Fruit fly (Drosophila melanogaster) whole organism, larva: ENCODE data around the gene hfw.
A peak's percentile ranks its signal among the peaks of the same experiment; 100 is the strongest.

Experiments used
- noc ChIP-seq: fragments of 200-800 bp; sonication (Bioruptor generic); optimal IDR thresholded peaks from 3 replicates; lab custom pipeline; 2019; ENCODE audit warnings: missing biosample characterization, mild to moderate bottlenecking, missing genetic modification characterization, moderate library complexity

The hfw gene

dm6 chrX:1669214-1669613 is at the start of gene hfw, which contains the start of gene CG3740:
Gene hfw (plus strand): TSS chrX:1669570.
Gene CG3740 (minus strand): TSS chrX:1669297.
- peak; percentile 34 for TF ChIP-seq noc

dm6 chrX:1619699-1620309 is 49.6 kb upstream of the hfw start:
- TF ChIP-seq noc, result no peak

dm6 chrX:1621399-1621798 is 48.0 kb upstream of the hfw start:
- TF ChIP-seq noc, result no peak

DNA sequence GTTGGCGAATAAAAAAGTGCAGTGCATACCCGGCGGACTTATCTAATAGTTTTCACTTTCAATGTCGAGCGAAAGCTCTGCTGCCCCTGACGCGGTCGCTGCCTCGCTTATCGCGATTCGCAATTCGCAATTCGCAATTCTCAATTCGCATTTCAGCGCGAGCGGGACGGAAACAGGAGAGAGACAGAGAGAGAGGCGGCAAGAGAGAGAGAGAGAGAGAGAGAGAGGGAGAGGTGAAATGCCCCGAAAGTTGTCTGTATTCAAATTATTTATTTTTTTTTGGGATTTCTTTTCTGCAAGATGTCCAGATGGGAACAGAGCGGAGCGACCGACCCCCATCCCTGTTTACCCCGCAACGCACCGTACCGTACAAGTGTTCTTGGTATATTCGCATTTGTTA is 46.2 kb upstream of the hfw start:
- no peak for TF ChIP-seq noc

DNA sequence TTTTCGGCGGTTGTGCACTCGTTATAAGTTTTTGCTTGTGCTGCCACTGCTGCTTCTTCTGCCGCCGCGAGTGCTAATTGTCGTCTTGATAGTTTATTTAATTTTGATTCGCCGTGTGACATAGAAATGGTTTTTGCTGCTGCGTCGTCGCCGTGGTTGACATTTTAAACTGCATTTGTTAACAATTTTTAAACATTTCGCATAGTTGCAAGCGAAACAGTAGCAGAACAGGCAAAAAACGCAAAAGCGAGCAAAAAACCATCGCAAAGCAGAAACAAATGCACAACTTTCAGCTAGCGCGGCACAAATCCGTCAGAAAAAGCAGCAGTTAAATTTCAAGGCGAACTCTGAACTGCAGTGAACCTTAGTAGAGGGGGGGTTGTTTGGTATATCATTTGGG is 45.7 kb upstream of the hfw start:
- no peak for TF ChIP-seq noc

- TF ChIP-seq noc, result no peak
Observed at dm6 chrX:1625142-1625541, 44.2 kb upstream of the hfw start.

DNA sequence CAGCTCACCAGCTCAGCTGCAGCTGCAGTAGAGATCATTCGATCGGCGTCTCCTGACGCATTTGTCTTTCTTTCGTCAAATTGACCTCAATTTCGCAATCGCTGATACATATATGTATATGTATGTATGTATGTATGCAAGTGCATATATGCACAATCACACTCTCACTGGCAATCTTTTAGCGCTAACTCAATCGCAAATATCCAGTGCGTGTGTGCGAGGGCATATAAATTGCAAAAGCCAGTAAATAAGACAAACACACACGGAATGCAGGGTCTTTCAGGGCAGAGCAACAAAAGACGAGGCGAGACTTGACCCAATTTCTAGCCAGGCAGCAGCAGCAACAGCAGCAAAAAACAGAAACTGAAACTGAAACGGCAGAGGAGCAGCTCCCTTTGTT is 41.8 kb upstream of the hfw start:
- TF ChIP-seq noc, result no peak

DNA sequence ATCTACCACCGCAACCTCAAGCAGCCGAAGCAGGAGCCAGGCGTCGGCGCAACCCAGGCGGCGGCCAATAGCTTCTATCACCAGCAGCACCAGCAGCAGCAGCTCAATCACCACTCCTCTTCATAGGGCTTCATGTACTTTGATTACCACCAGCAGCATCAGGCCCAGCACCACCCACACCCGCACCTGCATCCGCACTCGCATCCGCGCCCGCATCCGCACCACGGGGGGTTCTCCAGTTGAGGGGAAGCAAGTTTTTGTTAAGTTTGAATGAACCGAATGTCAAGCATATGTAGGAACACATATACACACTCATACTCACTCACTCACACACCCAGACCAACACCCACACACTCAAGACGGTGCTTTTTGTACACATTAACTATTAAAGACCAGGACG is 25.7 kb upstream of the hfw start:
- no peak for TF ChIP-seq noc

DNA sequence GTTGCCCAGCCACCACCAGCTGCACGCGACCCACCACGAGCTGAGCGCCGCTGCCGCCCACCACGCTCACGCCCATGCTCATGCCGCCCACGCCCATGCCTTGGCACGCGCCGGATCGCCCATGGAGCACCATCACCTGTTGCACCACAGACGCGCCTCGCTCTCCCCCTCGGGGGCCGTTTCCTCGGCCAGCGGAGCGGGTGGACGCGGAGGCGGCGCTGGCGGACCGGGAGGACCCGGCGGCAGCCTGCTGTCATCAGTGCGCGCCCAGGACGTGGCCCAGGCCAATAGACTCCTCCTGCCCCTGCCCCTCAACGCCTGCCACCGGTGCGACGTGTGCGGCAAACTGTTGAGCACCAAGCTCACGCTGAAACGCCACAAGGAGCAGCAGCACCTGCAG is 21.5 kb upstream of the hfw start:
- TF ChIP-seq noc, result no peak

DNA sequence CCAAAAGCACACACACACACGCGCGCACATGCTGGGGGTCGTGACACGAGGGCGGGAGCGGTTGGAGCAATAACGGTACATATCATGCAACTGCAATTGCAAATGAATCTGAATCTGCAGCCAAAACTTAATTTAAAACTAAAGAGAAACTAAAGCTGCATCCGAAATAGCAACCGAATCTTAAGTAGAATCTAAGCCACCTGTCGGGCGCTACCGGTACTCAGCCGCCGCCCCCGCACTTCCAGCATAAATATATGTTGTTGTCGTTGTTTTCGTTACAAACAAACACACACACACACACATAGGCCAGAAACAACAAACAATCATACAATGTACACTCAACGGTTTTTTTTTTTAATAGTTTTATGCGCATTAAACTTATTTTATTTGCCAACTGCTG is 9.1 kb upstream of the hfw start:
- no peak for TF ChIP-seq noc

dm6 chrX:1664836-1665235 is 4.5 kb upstream of the hfw start, which contains the start of gene dor:
Gene dor (plus strand): TSS chrX:1665052.
- TF ChIP-seq noc, result no peak

- no peak for TF ChIP-seq noc
Observed at dm6 chrX:1668688-1669087, 682 bp upstream of the hfw start, which contains the start of gene Mur2B. Gene Mur2B (minus strand): TSS chrX:1668788.

dm6 chrX:1669840-1670239 is 470 bp downstream of the hfw start:
- no peak for TF ChIP-seq noc

- TF ChIP-seq noc, result no peak
Observed at dm6 chrX:1681266-1681665, 11.9 kb downstream of the hfw start, which contains the start of gene CG14797. Gene CG14797 (plus strand): TSS chrX:1681566.

DNA sequence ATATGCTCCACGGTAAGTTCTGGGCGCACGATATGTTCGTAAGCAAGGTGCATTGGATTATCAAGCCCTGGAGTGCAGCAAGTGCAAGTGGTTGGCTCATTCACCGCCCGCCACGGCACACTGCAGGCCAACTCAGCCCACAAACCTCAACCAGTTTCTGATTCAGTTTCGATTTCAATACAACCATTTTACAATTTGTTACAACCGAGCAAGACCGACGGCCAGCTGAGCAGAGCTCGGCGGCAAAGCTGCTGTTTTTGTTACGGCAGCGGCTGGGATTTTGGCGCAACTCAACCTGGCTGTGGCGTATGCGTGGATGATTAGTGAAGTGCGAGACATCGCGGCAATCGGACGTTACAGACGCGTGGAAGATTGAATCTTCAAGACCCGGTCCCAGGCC is 16.9 kb downstream of the hfw start, which contains the start of gene b6:
TSS of gene b6 (plus strand) at position 320 of the 400 bp plus-strand sequence.
- TF ChIP-seq noc, result no peak

DNA sequence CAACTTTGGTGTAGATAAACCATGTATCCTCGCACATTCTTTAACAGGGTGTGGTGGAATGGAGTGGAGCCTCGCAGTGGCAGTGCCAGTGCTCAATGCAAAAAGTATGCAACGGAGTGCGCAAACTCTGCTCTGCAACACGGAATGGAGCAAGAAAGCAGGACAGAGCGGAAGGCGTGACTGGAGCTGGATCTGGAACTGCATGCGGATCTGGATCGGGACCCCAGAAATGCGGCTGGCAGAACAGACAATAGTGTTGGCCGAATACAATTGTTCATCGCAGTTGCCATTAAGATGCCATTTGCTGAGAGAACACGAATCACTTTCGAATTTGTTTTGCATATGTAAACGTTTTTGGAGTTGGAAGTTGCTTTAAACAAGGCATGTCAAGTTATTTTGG is 22.1 kb downstream of the hfw start:
- TF ChIP-seq noc, result no peak

dm6 chrX:1692553-1692952 is 23.2 kb downstream of the hfw start, which contains the start of gene CG32809:
Gene CG32809 (minus strand): TSS chrX:1692768.
- TF ChIP-seq noc, result no peak

dm6 chrX:1695529-1696410 is 26.4 kb downstream of the hfw start, which contains the start of gene a6:
Gene a6 (minus strand): TSS chrX:1695889.
- no peak for TF ChIP-seq noc
